Worm (Caenorhabditis elegans) whole organism, L1 larva: Measurements from ENCODE around the gene B0547.2.

ENCODE experiments used
- C16A3.4 ChIP-seq: fragments of 150-350 bp; optimal IDR thresholded peaks from 2 replicates; lab custom pipeline; 2014; ENCODE audit warnings: missing biosample characterization, missing genetic modification characterization
- C34B4.2 ChIP-seq: sonication (generic microtip); optimal IDR thresholded peaks from 2 replicates; lab custom pipeline; 2017; ENCODE audit warnings: mild to moderate bottlenecking, missing genetic modification characterization, missing compliant biosample characterization
- Y116A8C.19 ChIP-seq: sonication (generic microtip); optimal IDR thresholded peaks from 2 replicates; lab custom pipeline; 2016; ENCODE audit warnings: missing compliant biosample characterization, missing genetic modification characterization, borderline replicate concordance
- alr-1 ChIP-seq: fragments of 200-800 bp; sonication (Bioruptor generic); optimal IDR thresholded peaks from 2 replicates; lab custom pipeline; 2018; ENCODE audit warnings: borderline replicate concordance, mild to moderate bottlenecking, missing genetic modification characterization, missing compliant biosample characterization
- aly-2 ChIP-seq: fragments of 150-350 bp; optimal IDR thresholded peaks from 2 replicates; lab custom pipeline; 2014; ENCODE audit warnings: missing biosample characterization, missing genetic modification characterization
- ama-1 ChIP-seq: fragments of 150-350 bp; optimal IDR thresholded peaks from 2 replicates; lab custom pipeline; 2014
- blmp-1 ChIP-seq: fragments of 150-350 bp; optimal IDR thresholded peaks from 2 replicates; lab custom pipeline; 2014; ENCODE audit warnings: missing biosample characterization, missing genetic modification characterization
- ceh-63 ChIP-seq: fragments of 200-800 bp; sonication (Bioruptor generic); optimal IDR thresholded peaks from 2 replicates; lab custom pipeline; 2018; ENCODE audit warnings: mild to moderate bottlenecking, missing genetic modification characterization, missing compliant biosample characterization
- ceh-82 ChIP-seq, 3 experiments: fragments of 150-350 bp in 1 of 3; sonication (generic microtip) in 2 of 3; optimal IDR thresholded peaks; 2 replicates each; lab custom pipeline; 2014 to 2017; ENCODE audit warnings: missing biosample characterization in 3 of 3, missing genetic modification characterization in 3 of 3
- ceh-88 ChIP-seq: fragments of 200-800 bp; sonication (Bioruptor generic); IDR thresholded peaks from 2 replicates; pipeline ENCODE4 v1.3.6; 2022; ENCODE audit warnings: missing genetic modification characterization, missing compliant biosample characterization
- dpl-1 ChIP-seq, 3 experiments: fragments of 150-350 bp in 2 of 3; sonication (generic microtip) in 1 of 3; optimal IDR thresholded peaks; 2 replicates each; lab custom pipeline; 2014 to 2017; ENCODE audit warnings: missing biosample characterization in 3 of 3, missing genetic modification characterization in 3 of 3, missing genetic modification reagents in 3 of 3
- efl-1 ChIP-seq, 4 experiments: fragments of 150-350 bp; optimal IDR thresholded peaks in 3 of 4; peaks in 1 of 4; 1 replicate in 1 of 4; 2 replicates in 3 of 4; lab custom pipeline; 2014; ENCODE audit warnings: missing biosample characterization in 2 of 4, missing genetic modification characterization in 2 of 4, missing genetic modification reagents in 2 of 4
- efl-3 ChIP-seq: fragments of 200-800 bp; sonication (Bioruptor generic); optimal IDR thresholded peaks from 2 replicates; lab custom pipeline; 2018; ENCODE audit warnings: mild to moderate bottlenecking, missing genetic modification characterization, missing compliant biosample characterization
- elt-2 ChIP-seq: sonication (generic microtip); optimal IDR thresholded peaks from 2 replicates; lab custom pipeline; 2016; ENCODE audit warnings: missing genetic modification characterization, mild to moderate bottlenecking, inconsistent platforms, missing compliant biosample characterization, missing genetic modification reagents
- elt-3 ChIP-seq, 6 experiments: fragments of 150-350 bp in 1 of 6; sonication (generic microtip); optimal IDR thresholded peaks; 2 replicates each; lab custom pipeline; 2017 to 2018; ENCODE audit warnings: missing biosample characterization in 6 of 6, missing genetic modification characterization in 6 of 6, inconsistent platforms in 1 of 6
- fkh-10 ChIP-seq: sonication (generic microtip); optimal IDR thresholded peaks from 2 replicates; lab custom pipeline; 2017; ENCODE audit warnings: missing biosample characterization, missing genetic modification reagents, missing genetic modification characterization
- fkh-8 ChIP-seq: sonication (generic microtip); optimal IDR thresholded peaks from 2 replicates; lab custom pipeline; 2016; ENCODE audit warnings: mild to moderate bottlenecking, missing genetic modification characterization, missing compliant biosample characterization
- grh-1 ChIP-seq: fragments of 200-800 bp; sonication (Bioruptor generic); IDR thresholded peaks from 2 replicates; pipeline ENCODE4 v1.3.6; 2022; ENCODE audit warnings: missing genetic modification reagents, missing genetic modification characterization, missing compliant biosample characterization
- hlh-4 ChIP-seq: sonication (generic microtip); optimal IDR thresholded peaks from 2 replicates; lab custom pipeline; 2016; ENCODE audit warnings: mild to moderate bottlenecking, missing genetic modification characterization, missing compliant biosample characterization
- irx-1 ChIP-seq: sonication (generic microtip); optimal IDR thresholded peaks from 2 replicates; lab custom pipeline; 2016; ENCODE audit warnings: missing genetic modification characterization, missing compliant biosample characterization
- isw-1 ChIP-seq: fragments of 200-800 bp; sonication (Bioruptor generic); IDR thresholded peaks from 2 replicates; pipeline ENCODE4 v1.3.6; 2022; ENCODE audit warnings: missing genetic modification characterization, missing compliant biosample characterization
- jun-1 ChIP-seq: fragments of 150-350 bp; optimal IDR thresholded peaks from 2 replicates; lab custom pipeline; 2014; ENCODE audit warnings: missing biosample characterization, missing genetic modification reagents, missing genetic modification characterization
- lin-35 ChIP-seq, 2 experiments: fragments of 150-350 bp; optimal IDR thresholded peaks; 2 replicates each; lab custom pipeline; 2014; ENCODE audit warnings: missing biosample characterization in 2 of 2, missing genetic modification characterization in 2 of 2, missing genetic modification reagents in 2 of 2
- lin-39 ChIP-seq: fragments of 150-350 bp; optimal IDR thresholded peaks from 2 replicates; lab custom pipeline; 2014; ENCODE audit warnings: missing biosample characterization, missing genetic modification reagents, missing genetic modification characterization
- lsy-2 ChIP-seq, 2 experiments: fragments of 150-350 bp; optimal IDR thresholded peaks; 2 replicates each; lab custom pipeline; 2014; ENCODE audit warnings: missing biosample characterization in 2 of 2, missing genetic modification characterization in 2 of 2
- mef-2 ChIP-seq: fragments of 150-350 bp; optimal IDR thresholded peaks from 2 replicates; lab custom pipeline; 2014; ENCODE audit warnings: missing biosample characterization, missing genetic modification characterization
- nhr-11 ChIP-seq: fragments of 150-350 bp; optimal IDR thresholded peaks from 2 replicates; lab custom pipeline; 2014; ENCODE audit warnings: missing biosample characterization, missing genetic modification characterization
- nhr-12 ChIP-seq: sonication (generic microtip); optimal IDR thresholded peaks from 2 replicates; lab custom pipeline; 2017; ENCODE audit warnings: missing biosample characterization, missing genetic modification characterization
- nhr-19 ChIP-seq: fragments of 200-800 bp; sonication (Bioruptor generic); conservative IDR thresholded peaks from 2 replicates; pipeline ENCODE4 v1.3.6; 2022; ENCODE audit warnings: missing genetic modification characterization, missing compliant biosample characterization
- nhr-20 ChIP-seq: sonication (generic microtip); optimal IDR thresholded peaks from 2 replicates; lab custom pipeline; 2016; ENCODE audit warnings: mild to moderate bottlenecking, missing genetic modification characterization, missing compliant biosample characterization
- nhr-28 ChIP-seq: fragments of 150-350 bp; optimal IDR thresholded peaks from 2 replicates; lab custom pipeline; 2014; ENCODE audit warnings: missing biosample characterization, missing genetic modification characterization
- nhr-47 ChIP-seq: sonication (generic microtip); optimal IDR thresholded peaks from 2 replicates; lab custom pipeline; 2016; ENCODE audit warnings: mild to moderate bottlenecking, missing genetic modification characterization, moderate library complexity, missing compliant biosample characterization
- nhr-76 ChIP-seq: sonication (generic microtip); optimal IDR thresholded peaks from 2 replicates; lab custom pipeline; 2017; ENCODE audit warnings: missing biosample characterization, missing genetic modification characterization
- nhr-77 ChIP-seq: fragments of 150-350 bp; optimal IDR thresholded peaks from 2 replicates; lab custom pipeline; 2014; ENCODE audit warnings: missing biosample characterization, missing genetic modification characterization
- nhr-84 ChIP-seq: sonication (generic microtip); optimal IDR thresholded peaks from 2 replicates; lab custom pipeline; 2017; ENCODE audit warnings: missing biosample characterization, missing genetic modification characterization
- nhr-85 ChIP-seq: sonication (generic microtip); peaks from one replicate; lab custom pipeline; 2016; ENCODE audit warnings: missing genetic modification characterization, inconsistent platforms, missing compliant biosample characterization
- nhr-90 ChIP-seq: sonication (generic microtip); optimal IDR thresholded peaks from 2 replicates; lab custom pipeline; 2016; ENCODE audit warnings: mild to moderate bottlenecking, missing genetic modification characterization, missing compliant biosample characterization; ENCODE audit not compliant: poor library complexity
- pqm-1 ChIP-seq: sonication (generic microtip); optimal IDR thresholded peaks from 3 replicates; lab custom pipeline; 2017; ENCODE audit warnings: missing biosample characterization, missing genetic modification characterization
- rnt-1 ChIP-seq: sonication (generic microtip); optimal IDR thresholded peaks from 2 replicates; lab custom pipeline; 2016; ENCODE audit warnings: mild to moderate bottlenecking, missing genetic modification characterization, moderate library complexity, missing compliant biosample characterization
- snpc-4 ChIP-seq: fragments of 150-350 bp; optimal IDR thresholded peaks from 2 replicates; lab custom pipeline; 2014; ENCODE audit warnings: missing biosample characterization, missing genetic modification characterization
- snu-23 ChIP-seq: sonication (generic microtip); optimal IDR thresholded peaks from 2 replicates; lab custom pipeline; 2016; ENCODE audit warnings: missing genetic modification characterization, missing compliant biosample characterization
- sox-4 ChIP-seq: sonication (generic microtip); optimal IDR thresholded peaks from 2 replicates; lab custom pipeline; 2016; ENCODE audit warnings: missing genetic modification characterization, missing compliant biosample characterization
- sptf-1 ChIP-seq: fragments of 150-350 bp; optimal IDR thresholded peaks from 2 replicates; lab custom pipeline; 2014; ENCODE audit warnings: missing biosample characterization, missing genetic modification characterization
- tbx-2 ChIP-seq: sonication (generic microtip); optimal IDR thresholded peaks from 2 replicates; lab custom pipeline; 2016; ENCODE audit warnings: missing genetic modification characterization, missing compliant biosample characterization
- tlp-1 ChIP-seq: fragments of 150-350 bp; optimal IDR thresholded peaks from 2 replicates; lab custom pipeline; 2014; ENCODE audit warnings: missing biosample characterization, missing genetic modification characterization
- unc-62 ChIP-seq: fragments of 150-350 bp; optimal IDR thresholded peaks from 2 replicates; lab custom pipeline; 2014; ENCODE audit warnings: missing biosample characterization, missing genetic modification reagents, missing genetic modification characterization
- unc-98 ChIP-seq: fragments of 200-800 bp; sonication (Bioruptor generic); IDR thresholded peaks from 2 replicates; pipeline ENCODE4 v1.3.6; 2022; ENCODE audit warnings: missing genetic modification characterization, missing compliant biosample characterization
- vab-15 ChIP-seq: sonication (generic microtip); optimal IDR thresholded peaks from 2 replicates; lab custom pipeline; 2017; ENCODE audit warnings: missing genotype, mild to moderate bottlenecking, missing genetic modification characterization, missing compliant biosample characterization
- xbp-1 ChIP-seq: sonication (generic microtip); optimal IDR thresholded peaks from 2 replicates; lab custom pipeline; 2016; ENCODE audit warnings: missing genetic modification characterization, missing compliant biosample characterization
- zag-1 ChIP-seq: fragments of 150-350 bp; optimal IDR thresholded peaks from 2 replicates; lab custom pipeline; 2014; ENCODE audit warnings: missing biosample characterization, missing genetic modification characterization
- zip-4 ChIP-seq: fragments of 200-800 bp; sonication (Bioruptor generic); optimal IDR thresholded peaks from 2 replicates; lab custom pipeline; 2018; ENCODE audit warnings: mild to moderate bottlenecking, missing genetic modification characterization, moderate library complexity, missing compliant biosample characterization
- ztf-11 ChIP-seq, 2 experiments: sonication (generic microtip); optimal IDR thresholded peaks; 2 replicates each; lab custom pipeline; 2016 to 2017; ENCODE audit warnings: missing genetic modification characterization in 2 of 2, missing biosample characterization in 1 of 2, missing compliant biosample characterization in 1 of 2
- ztf-4 ChIP-seq: fragments of 150-350 bp; optimal IDR thresholded peaks from 2 replicates; lab custom pipeline; 2014; ENCODE audit warnings: missing biosample characterization, missing genetic modification characterization

B0547.2 gene

DNA sequence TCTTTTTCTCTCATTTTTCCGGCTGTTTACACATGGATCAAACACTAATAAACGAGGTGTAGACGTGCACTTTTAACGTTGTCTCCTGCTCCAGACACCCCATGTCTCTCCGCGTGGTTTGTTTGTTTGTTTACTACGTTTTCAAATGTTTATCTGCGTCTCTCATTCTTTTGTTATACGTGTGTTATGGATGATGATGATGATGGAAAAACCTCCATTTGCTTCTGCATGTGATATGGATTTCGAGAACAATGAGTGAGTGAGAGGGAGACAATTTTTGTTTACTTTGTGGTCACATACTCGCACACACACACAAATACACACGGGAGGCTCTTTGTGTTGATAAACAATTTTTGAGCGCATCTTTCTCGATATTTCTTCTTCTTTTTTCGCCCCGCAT, 41.3 kb upstream of the B0547.2 start (continued):
- TF ChIP-seq nhr-76 (tag; lab: Kevin White, UChicago) (no peak), blmp-1 (tag; lab: Kevin White, UChicago) (no peak), hlh-4 (no peak), aly-2 (no peak), nhr-47 (peak; percentile 79), unc-62 (GFP tag; lab: Kevin White, UChicago) (no peak), lsy-2 (tag; optimal IDR thresholded peaks at IDR 0.05; lab: Kevin White, UChicago) (peak; percentile 68 to 78), isw-1 (peak; percentile 5; the same call in 1 of the 2 replicates), pqm-1 (tag; lab: Kevin White, UChicago) (no peak), nhr-90 (tag; lab: Kevin White, UChicago) (peak; percentile 56), nhr-11 (tag; lab: Kevin White, UChicago) (peak; percentile 55), nhr-85 (tag; lab: Kevin White, UChicago) (no peak), vab-15 (tag; lab: Kevin White, UChicago) (peak; percentile 40), ceh-63 (GFP tag; lab: Kevin White, UChicago) (no peak), alr-1 (no peak), tbx-2 (tag; lab: Kevin White, UChicago) (peak; percentile 72), zag-1 (tag; lab: Kevin White, UChicago) (no peak), ztf-4 (tag; lab: Kevin White, UChicago) (peak; percentile 87), grh-1 (GFP tag; lab: Robert Waterston, UW) (no peak), Y116A8C.19 (tag; lab: Kevin White, UChicago) (no peak), fkh-10 (peak; percentile 26), ceh-88 (GFP tag; lab: Robert Waterston, UW) (0 out of 2 replicates have a peak, but pooled peaks have one; percentile 27), efl-1 (optimal IDR thresholded peaks at IDR 0.05; lab: Kevin White, UChicago) (peak; percentile 30 to 45), efl-1 (GFP tag; optimal IDR thresholded peaks at IDR 0.05 in 1 of 2; lab: Kevin White, UChicago) (peak in 1 of 2 experiments; percentile 20), tlp-1 (tag; lab: Kevin White, UChicago) (no peak), nhr-19 (GFP tag; lab: Robert Waterston, UW) (peak; percentile 52), nhr-20 (tag; lab: Kevin White, UChicago) (peak; percentile 77), ceh-82 (tag; optimal IDR thresholded peaks at IDR 0.05; lab: Kevin White, UChicago) (peak in 1 of 3 experiments; percentile 29), ztf-11 (tag; optimal IDR thresholded peaks at IDR 0.05; lab: Kevin White, UChicago) (no peak), C34B4.2 (tag; lab: Kevin White, UChicago) (no peak), snu-23 (GFP tag; lab: Kevin White, UChicago) (peak; percentile 52), fkh-8 (peak; percentile 87), mef-2 (tag; lab: Kevin White, UChicago) (peak; percentile 60), ama-1 (lab: Kevin White, UChicago) (no peak), nhr-12 (tag; lab: Kevin White, UChicago) (no peak), jun-1 (peak; percentile 27), sox-4 (tag; lab: Kevin White, UChicago) (peak; percentile 39), nhr-84 (tag; lab: Kevin White, UChicago) (no peak), lin-39 (no peak), zip-4 (GFP tag; lab: Kevin White, UChicago) (no peak), nhr-77 (tag; lab: Kevin White, UChicago) (peak; percentile 38), sptf-1 (no peak), irx-1 (tag; lab: Kevin White, UChicago) (peak; percentile 89), elt-2 (tag; lab: Kevin White, UChicago) (peak; percentile 68), C16A3.4 (peak; percentile 72), xbp-1 (tag; lab: Kevin White, UChicago) (peak; percentile 70), lin-35 (GFP tag; optimal IDR thresholded peaks at IDR 0.05; lab: Kevin White, UChicago) (peak in 1 of 2 experiments; percentile 57), snpc-4 (tag; lab: Kevin White, UChicago) (peak; percentile 51), nhr-28 (tag; lab: Kevin White, UChicago) (no peak), unc-98 (GFP tag; lab: Robert Waterston, UW) (no peak), dpl-1 (GFP tag; optimal IDR thresholded peaks at IDR 0.05; lab: Kevin White, UChicago) (peak in 2 of 3 experiments; percentile 16 to 27), efl-3 (GFP tag; lab: Kevin White, UChicago) (no peak), rnt-1 (tag; lab: Kevin White, UChicago) (peak; percentile 14), elt-3 (tag; optimal IDR thresholded peaks at IDR 0.05; lab: Kevin White, UChicago) (no peak)
